Fruit fly (Drosophila melanogaster) whole organism, embryonic: ENCODE measurements around the gene CG6055.

Source experiments
- HLH3B ChIP-seq: fragments of 200-800 bp; sonication (Bioruptor generic); IDR thresholded peaks from 2 replicates; pipeline ENCODE4 v1.3.6; 2022; ENCODE audit warnings: missing biosample characterization, missing genetic modification characterization
- nau ChIP-seq: fragments of 200-800 bp; sonication (Bioruptor generic); optimal IDR thresholded peaks from 3 replicates; lab custom pipeline; 2017; ENCODE audit warnings: missing biosample characterization, mild to moderate bottlenecking, missing genetic modification characterization, missing genetic modification reagents
- pan ChIP-seq, 4 experiments: fragments of >200 bp in 3 of 4; fragments of 200-800 bp in 1 of 4; sonication (Bioruptor generic) in 1 of 4; optimal IDR thresholded peaks in 3 of 4; IDR thresholded peaks in 1 of 4; 2 replicates each; pipeline versions ENCODE4 v1.3.6 to Lab custom; 2017 to 2022; ENCODE audit warnings: missing biosample characterization in 2 of 4, missing genetic modification characterization in 2 of 4, mixed read lengths in 1 of 4
- slp2 ChIP-seq: fragments of 200-800 bp; sonication (Bioruptor generic); optimal IDR thresholded peaks from 2 replicates; lab custom pipeline; 2016; ENCODE audit warnings: missing biosample characterization, missing genetic modification characterization
- sr ChIP-seq: fragments of 200-800 bp; sonication (Bioruptor generic); IDR thresholded peaks from 3 replicates; pipeline ENCODE4 v1.3.6; 2022; ENCODE audit warnings: missing biosample characterization, missing genetic modification characterization
- tgo ChIP-seq: fragments of 200-800 bp; sonication (Bioruptor generic); IDR thresholded peaks from 3 replicates; pipeline ENCODE4 v1.3.6; 2022; ENCODE audit warnings: missing biosample characterization, missing genetic modification characterization

dm6 chr2L:7507447-7507846 lies 41.1 kb downstream of the CG6055 start:
- TF ChIP-seq HLH3B (GFP tag; lab: Robert Waterston, UW): no peak
- no peak for TF ChIP-seq tgo (GFP tag; lab: Robert Waterston, UW)
- no peak for TF ChIP-seq sr (GFP tag; lab: Robert Waterston, UW)
- no peak for TF ChIP-seq nau (GFP tag; lab: Kevin White, UChicago)
- no peak for TF ChIP-seq slp2
- no peak for TF ChIP-seq pan (optimal IDR thresholded peaks at IDR 0.05; lab: Kevin White, UChicago)
- TF ChIP-seq pan (GFP tag; optimal IDR thresholded peaks at IDR 0.05 in 1 of 2, IDR thresholded peaks at IDR 0.05 in 1 of 2): no peak
